Fruit fly (Drosophila melanogaster) whole organism, prepupa: Measurements from ENCODE around the gene Pcyt2.
A peak's percentile ranks its signal among the peaks of the same experiment; 100 is the strongest.

Experiments
- Blimp-1 ChIP-seq: fragments of 200-800 bp; sonication (Bioruptor generic); optimal IDR thresholded peaks from 3 replicates; lab custom pipeline; 2017; ENCODE audit warnings: missing biosample characterization, missing genetic modification characterization, mild to moderate bottlenecking, moderate library complexity, missing genetic modification reagents
- CG10669 ChIP-seq: fragments of 200-800 bp; sonication (Bioruptor generic); optimal IDR thresholded peaks from 3 replicates; lab custom pipeline; 2018; ENCODE audit warnings: missing biosample characterization, mild to moderate bottlenecking, missing genetic modification characterization, moderate library complexity
- CG11294 ChIP-seq: fragments of 200-800 bp; sonication (Bioruptor generic); IDR thresholded peaks from 2 replicates; pipeline ENCODE4 v1.3.6; 2022; ENCODE audit warnings: missing biosample characterization, missing genetic modification characterization
- CG11902 ChIP-seq: fragments of 200-800 bp; sonication (Bioruptor generic); optimal IDR thresholded peaks from 3 replicates; lab custom pipeline; 2016; ENCODE audit warnings: missing biosample characterization, missing genetic modification characterization
- CG15336 ChIP-seq: fragments of 200-800 bp; sonication (Bioruptor generic); IDR thresholded peaks from 2 replicates; pipeline ENCODE4 v1.3.6; 2022; ENCODE audit warnings: missing biosample characterization, missing genetic modification characterization
- CG1621 ChIP-seq: fragments of 200-800 bp; sonication (Bioruptor generic); optimal IDR thresholded peaks from 3 replicates; lab custom pipeline; 2018; ENCODE audit warnings: missing biosample characterization, mild to moderate bottlenecking, missing genetic modification characterization
- CG16779 ChIP-seq: fragments of 200-800 bp; sonication (Bioruptor generic); optimal IDR thresholded peaks from 3 replicates; lab custom pipeline; 2017; ENCODE audit warnings: missing biosample characterization, mild to moderate bottlenecking, missing genetic modification characterization
- CG3032 ChIP-seq: fragments of 200-800 bp; optimal IDR thresholded peaks from 2 replicates; lab custom pipeline; 2019; ENCODE audit warnings: missing biosample characterization, mild to moderate bottlenecking, missing genetic modification characterization, moderate library complexity
- CG31627 ChIP-seq: fragments of 200-800 bp; sonication (Bioruptor generic); optimal IDR thresholded peaks from 3 replicates; lab custom pipeline; 2016; ENCODE audit warnings: missing biosample characterization, missing genetic modification characterization
- CG32006 ChIP-seq: fragments of 200-800 bp; sonication (Bioruptor generic); optimal IDR thresholded peaks from 3 replicates; lab custom pipeline; 2017; ENCODE audit warnings: missing biosample characterization, mild to moderate bottlenecking, missing genetic modification characterization
- CG6163 ChIP-seq: fragments of 200-800 bp; sonication (Bioruptor generic); IDR thresholded peaks from 3 replicates; pipeline ENCODE4 v1.3.6; 2022; ENCODE audit warnings: missing biosample characterization, missing genetic modification characterization
- CG6808 ChIP-seq: fragments of 200-800 bp; sonication (Bioruptor generic); optimal IDR thresholded peaks from 3 replicates; lab custom pipeline; 2017; ENCODE audit warnings: missing biosample characterization, missing genetic modification characterization, mild to moderate bottlenecking, moderate library complexity, missing genetic modification reagents
- CG7368 ChIP-seq: fragments of 200-800 bp; sonication (Bioruptor generic); optimal IDR thresholded peaks from 3 replicates; lab custom pipeline; 2016; ENCODE audit warnings: missing biosample characterization, missing genetic modification characterization
- CG8319 ChIP-seq: fragments of 200-800 bp; sonication (Bioruptor generic); optimal IDR thresholded peaks from 3 replicates; lab custom pipeline; 2016; ENCODE audit warnings: missing biosample characterization, missing genetic modification characterization
- CG9139 ChIP-seq: fragments of 200-800 bp; sonication (Bioruptor generic); optimal IDR thresholded peaks from 3 replicates; lab custom pipeline; 2017; ENCODE audit warnings: missing biosample characterization, mild to moderate bottlenecking, missing genetic modification characterization
- Eip75B ChIP-seq: fragments of 200-800 bp; sonication (Bioruptor generic); optimal IDR thresholded peaks from 3 replicates; lab custom pipeline; 2016; ENCODE audit warnings: missing biosample characterization, missing genetic modification characterization
- Eip78C ChIP-seq: fragments of 200-800 bp; sonication (Bioruptor generic); peaks from one replicate; lab custom pipeline; 2016; ENCODE audit warnings: missing biosample characterization, missing genetic modification characterization
- Eip93F ChIP-seq: fragments of 200-800 bp; sonication (Bioruptor generic); optimal IDR thresholded peaks from 2 replicates; lab custom pipeline; 2016; ENCODE audit warnings: missing biosample characterization, mild to moderate bottlenecking, missing genetic modification characterization
- Ets21C ChIP-seq: fragments of 200-800 bp; sonication (Bioruptor generic); optimal IDR thresholded peaks from 3 replicates; lab custom pipeline; 2016; ENCODE audit warnings: missing biosample characterization, missing genetic modification characterization
- Ets96B ChIP-seq: fragments of 200-800 bp; optimal IDR thresholded peaks from 2 replicates; lab custom pipeline; 2019; ENCODE audit warnings: missing biosample characterization, mild to moderate bottlenecking, missing genetic modification characterization, moderate library complexity
- Gug ChIP-seq: fragments of 200-800 bp; sonication (Bioruptor generic); IDR thresholded peaks from 2 replicates; pipeline ENCODE4 v1.3.6; 2022; ENCODE audit warnings: missing biosample characterization, missing genetic modification characterization
- Hr38 ChIP-seq: sonication (Bioruptor generic); optimal IDR thresholded peaks from 2 replicates; lab custom pipeline; 2016; ENCODE audit warnings: missing biosample characterization, missing genetic modification characterization
- Hr39 ChIP-seq: fragments of 200-800 bp; sonication (Bioruptor generic); optimal IDR thresholded peaks from 2 replicates; lab custom pipeline; 2016; ENCODE audit warnings: missing biosample characterization, missing genetic modification characterization
- Hr4 ChIP-seq: fragments of 200-800 bp; sonication (Bioruptor generic); optimal IDR thresholded peaks from 3 replicates; lab custom pipeline; 2016; ENCODE audit warnings: missing biosample characterization, missing genetic modification characterization
- Lpt ChIP-seq: fragments of 200-800 bp; sonication (Bioruptor generic); optimal IDR thresholded peaks from 3 replicates; lab custom pipeline; 2016; ENCODE audit warnings: missing biosample characterization, missing genetic modification characterization
- OdsH ChIP-seq: fragments of 200-800 bp; sonication (Bioruptor generic); optimal IDR thresholded peaks from 3 replicates; lab custom pipeline; 2016; ENCODE audit warnings: missing biosample characterization, missing genetic modification characterization
- Smox ChIP-seq: fragments of 200-800 bp; sonication (Bioruptor generic); optimal IDR thresholded peaks from 3 replicates; lab custom pipeline; 2016; ENCODE audit warnings: missing biosample characterization, missing genetic modification characterization
- Sox102F ChIP-seq: fragments of 200-800 bp; sonication (Bioruptor generic); optimal IDR thresholded peaks from 2 replicates; lab custom pipeline; 2016; ENCODE audit warnings: missing biosample characterization, mild to moderate bottlenecking, missing genetic modification characterization
- Sox14 ChIP-seq: fragments of 200-800 bp; sonication (Bioruptor generic); optimal IDR thresholded peaks from 3 replicates; lab custom pipeline; 2016; ENCODE audit warnings: missing biosample characterization, missing genetic modification characterization
- achi ChIP-seq: fragments of 200-800 bp; sonication (Bioruptor generic); optimal IDR thresholded peaks from 3 replicates; lab custom pipeline; 2016; ENCODE audit warnings: missing biosample characterization, missing genetic modification characterization
- cyc ChIP-seq: fragments of 200-800 bp; sonication (Bioruptor generic); optimal IDR thresholded peaks from 3 replicates; lab custom pipeline; 2016; ENCODE audit warnings: missing biosample characterization, missing genetic modification characterization
- dsx ChIP-seq: fragments of 200-800 bp; optimal IDR thresholded peaks from 3 replicates; lab custom pipeline; 2019; ENCODE audit warnings: missing biosample characterization, mild to moderate bottlenecking, missing genetic modification characterization, moderate library complexity; ENCODE audit not compliant: poor library complexity, severe bottlenecking
- eg ChIP-seq: fragments of 200-800 bp; sonication (Bioruptor generic); IDR thresholded peaks from 3 replicates; pipeline ENCODE4 v1.3.6; 2022; ENCODE audit warnings: missing biosample characterization, missing genetic modification characterization
- fd85E ChIP-seq: fragments of 200-800 bp; sonication (Bioruptor generic); optimal IDR thresholded peaks from 3 replicates; lab custom pipeline; 2016; ENCODE audit warnings: missing biosample characterization, missing genetic modification characterization
- fkh ChIP-seq: fragments of 200-800 bp; sonication (Bioruptor generic); optimal IDR thresholded peaks from 3 replicates; lab custom pipeline; 2017; ENCODE audit warnings: missing biosample characterization, mild to moderate bottlenecking, missing genetic modification characterization, moderate library complexity
- pdm3 ChIP-seq: fragments of 200-800 bp; sonication (Bioruptor generic); optimal IDR thresholded peaks from 3 replicates; lab custom pipeline; 2016; ENCODE audit warnings: missing biosample characterization, missing genetic modification characterization
- salr ChIP-seq, 2 experiments: fragments of 200-800 bp; sonication (Bioruptor generic); optimal IDR thresholded peaks; 3 replicates each; lab custom pipeline; 2016 to 2018; ENCODE audit warnings: missing biosample characterization in 2 of 2, missing genetic modification characterization in 2 of 2, mild to moderate bottlenecking in 1 of 2
- spab ChIP-seq: fragments of 200-800 bp; sonication (Bioruptor generic); optimal IDR thresholded peaks from 2 replicates; lab custom pipeline; 2017; ENCODE audit warnings: missing biosample characterization, mild to moderate bottlenecking, missing genetic modification characterization, missing genetic modification reagents
- ss ChIP-seq, 2 experiments: fragments of 200-800 bp; sonication (Bioruptor generic); optimal IDR thresholded peaks; 2 replicates in 1 of 2; 3 replicates in 1 of 2; lab custom pipeline; 2017 to 2018; ENCODE audit warnings: mild to moderate bottlenecking in 2 of 2, missing biosample characterization in 2 of 2, missing genetic modification characterization in 2 of 2, moderate library complexity in 1 of 2
- svp ChIP-seq: fragments of 200-800 bp; sonication (Bioruptor generic); peaks from one replicate; lab custom pipeline; 2016; ENCODE audit warnings: missing biosample characterization, missing genetic modification characterization
- vri ChIP-seq: fragments of 200-800 bp; sonication (Bioruptor generic); optimal IDR thresholded peaks from 3 replicates; lab custom pipeline; 2016; ENCODE audit warnings: missing biosample characterization, mild to moderate bottlenecking, missing genetic modification characterization

Pcyt2 gene

DNA sequence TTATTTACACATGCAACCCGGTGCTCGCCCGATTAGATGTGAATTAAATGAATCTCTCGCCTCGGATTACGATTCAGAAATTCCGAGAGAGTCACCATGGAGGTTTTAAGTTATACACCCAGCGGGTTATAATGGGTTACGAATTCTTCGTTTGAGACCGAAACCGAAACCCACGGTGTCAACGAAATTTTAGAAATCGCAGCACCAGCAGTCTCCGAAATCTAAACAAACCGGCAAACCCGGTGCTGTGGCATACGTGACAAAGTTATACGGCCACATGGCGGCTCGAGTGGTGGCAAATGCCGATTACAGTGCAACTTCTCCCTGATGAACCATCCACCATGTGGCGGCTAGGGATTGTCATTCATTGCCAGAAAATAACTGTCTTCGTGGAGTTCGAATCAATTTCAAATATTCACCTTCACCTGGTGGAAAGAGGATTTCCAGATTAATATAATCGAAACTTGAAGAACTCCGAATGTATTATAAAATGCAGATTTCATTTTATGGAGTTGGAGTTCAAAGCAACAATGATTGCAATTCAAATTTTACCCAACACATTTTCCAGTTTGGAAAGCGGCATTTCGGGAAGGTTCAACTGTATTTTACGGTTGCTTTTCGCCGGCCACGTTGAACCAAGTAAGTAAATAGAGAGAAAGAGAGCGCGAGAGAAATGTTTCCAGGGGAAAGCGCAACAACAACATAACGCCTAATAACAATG lies 37.3 kb upstream of the Pcyt2 start (continued):
- TF ChIP-seq Eip93F (GFP tag; lab: Kevin White, UChicago): no peak
- TF ChIP-seq Sox102F (GFP tag; lab: Kevin White, UChicago): peak; percentile 65
- TF ChIP-seq CG15336 (GFP tag; lab: Robert Waterston, UW): peak; percentile 81
- no peak for TF ChIP-seq CG9139 (GFP tag; lab: Kevin White, UChicago)
- TF ChIP-seq fd85E (GFP tag; lab: Kevin White, UChicago): no peak
- TF ChIP-seq Eip75B (GFP tag; lab: Kevin White, UChicago): peak; percentile 50
- peak; percentile 35 for TF ChIP-seq Ets96B (tag; lab: Kevin White, UChicago)
- peak; percentile 35 for TF ChIP-seq dsx (GFP tag; lab: Kevin White, UChicago)
- peak; percentile 82 for TF ChIP-seq eg
- peak in 1 of 2 experiments; percentile 24 for TF ChIP-seq ss (GFP tag; optimal IDR thresholded peaks at IDR 0.05; lab: Kevin White, UChicago)
- TF ChIP-seq svp: peak; percentile 60
- peak; percentile 51 for TF ChIP-seq CG10669 (GFP tag; lab: Kevin White, UChicago)
- TF ChIP-seq pdm3 (GFP tag; lab: Kevin White, UChicago): peak; percentile 69
- no peak for TF ChIP-seq Blimp-1 (GFP tag; lab: Kevin White, UChicago)
- TF ChIP-seq CG31627 (GFP tag; lab: Kevin White, UChicago): peak; percentile 63

dm6 chr3L:1516631-1517273 lies 36.5 kb upstream of the Pcyt2 start, which contains the start of gene cue:
Gene cue (minus strand): TSS chr3L:1517271.
- TF ChIP-seq Hr39 (GFP tag; lab: Kevin White, UChicago) (no peak), svp (peak; percentile 44), CG11294 (GFP tag; lab: Robert Waterston, UW) (no peak), Hr4 (no peak), CG6808 (GFP tag; lab: Kevin White, UChicago) (no peak), Smox (GFP tag; lab: Kevin White, UChicago) (no peak), achi (GFP tag; lab: Kevin White, UChicago) (no peak), pdm3 (GFP tag; lab: Kevin White, UChicago) (no peak), OdsH (GFP tag; lab: Kevin White, UChicago) (no peak), vri (GFP tag; lab: Kevin White, UChicago) (peak; percentile 20), Lpt (no peak), CG8319 (GFP tag; lab: Kevin White, UChicago) (no peak)

DNA sequence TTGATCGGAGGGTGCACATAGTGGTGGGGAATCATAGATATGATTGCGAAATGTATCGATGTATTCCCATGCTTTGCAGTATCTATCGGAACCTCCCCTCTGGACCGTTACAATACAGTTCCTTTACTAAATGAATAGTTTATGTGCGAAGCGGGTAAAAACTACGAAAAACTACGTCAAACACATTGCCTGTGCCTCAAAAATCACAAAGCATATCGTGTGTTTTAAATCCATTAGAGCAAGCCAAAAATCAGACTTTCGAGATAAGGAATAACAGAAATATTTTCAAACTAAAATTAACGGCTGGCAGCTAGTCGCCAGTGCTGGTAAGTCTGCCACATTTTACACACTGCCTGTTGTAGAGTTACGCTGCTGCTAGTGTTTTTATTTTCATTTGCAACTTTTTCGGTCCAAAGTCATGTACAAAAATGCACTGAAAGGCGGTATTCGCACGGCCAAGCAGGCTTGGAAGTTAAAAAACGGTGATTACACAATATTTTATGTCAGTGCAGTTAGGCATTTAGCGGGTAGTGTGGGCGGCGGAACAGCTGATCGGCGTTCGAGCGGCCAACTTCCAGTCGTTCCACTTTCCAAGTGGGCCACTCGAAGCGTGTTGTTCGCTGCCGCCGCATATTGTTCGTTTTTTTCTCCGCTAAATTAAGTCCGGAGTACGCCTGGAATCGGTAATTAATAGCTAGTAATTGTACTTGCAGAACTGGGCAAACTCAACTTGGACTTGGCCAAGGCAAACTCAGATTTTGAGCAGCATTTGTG lies 35.8 kb upstream of the Pcyt2 start:
- peak; percentile 57 for TF ChIP-seq Ets21C (GFP tag; lab: Kevin White, UChicago)
- peak; percentile 15 to 38 for TF ChIP-seq ss (GFP tag; optimal IDR thresholded peaks at IDR 0.05; lab: Kevin White, UChicago)
- TF ChIP-seq eg: peak; percentile 81
- peak; percentile 60 for TF ChIP-seq Sox14
- TF ChIP-seq salr (GFP tag; optimal IDR thresholded peaks at IDR 0.05; lab: Kevin White, UChicago): peak; percentile 42 to 47
- peak; percentile 75 for TF ChIP-seq achi (GFP tag; lab: Kevin White, UChicago)
- peak; percentile 49 for TF ChIP-seq CG1621 (tag; lab: Kevin White, UChicago)
- TF ChIP-seq Gug (GFP tag; lab: Robert Waterston, UW): peak; percentile 74
- TF ChIP-seq CG3032 (tag; lab: Kevin White, UChicago): peak; percentile 10
- peak; percentile 89 for TF ChIP-seq CG6163 (GFP tag; lab: Robert Waterston, UW)
- TF ChIP-seq Eip75B (GFP tag; lab: Kevin White, UChicago): peak; percentile 60
- peak; percentile 91 for TF ChIP-seq Eip78C (GFP tag; lab: Kevin White, UChicago)
- peak; percentile 59 for TF ChIP-seq Ets96B (tag; lab: Kevin White, UChicago)
- TF ChIP-seq Smox (GFP tag; lab: Kevin White, UChicago): peak; percentile 72
- TF ChIP-seq CG32006 (GFP tag; lab: Kevin White, UChicago): peak; percentile 73
- TF ChIP-seq CG11902: peak; percentile 42
- TF ChIP-seq CG16779 (tag; lab: Kevin White, UChicago): no peak
- no peak for TF ChIP-seq fkh
- TF ChIP-seq Eip93F (GFP tag; lab: Kevin White, UChicago): no peak
- peak; percentile 85 for TF ChIP-seq OdsH (GFP tag; lab: Kevin White, UChicago)
- TF ChIP-seq CG7368 (GFP tag; lab: Kevin White, UChicago): peak; percentile 74
- peak; percentile 78 for TF ChIP-seq Hr39 (GFP tag; lab: Kevin White, UChicago)
- peak; percentile 32 for TF ChIP-seq Blimp-1 (GFP tag; lab: Kevin White, UChicago)
- peak; percentile 68 for TF ChIP-seq Hr38 (GFP tag; lab: Kevin White, UChicago)
- no peak for TF ChIP-seq dsx (GFP tag; lab: Kevin White, UChicago)
- TF ChIP-seq cyc: peak; percentile 77
- peak; percentile 56; the same call in 1 of the 2 replicates for TF ChIP-seq CG11294 (GFP tag; lab: Robert Waterston, UW)
- no peak for TF ChIP-seq spab (GFP tag; lab: Kevin White, UChicago)
